Fruit fly (Drosophila melanogaster): ENCODE results near the gene Vps13D.

- TF ChIP-seq insv (optimal IDR thresholded peaks at IDR 0.05) (no peak), Sin3A (optimal IDR thresholded peaks at IDR 0.05) (no peak), Myc (optimal IDR thresholded peaks at IDR 0.05) (no peak), ttk (optimal IDR thresholded peaks at IDR 0.05) (no peak), psq (optimal IDR thresholded peaks at IDR 0.05) (no peak)
These were observed 27.6 kb upstream of the Vps13D start for dm6 chr3L:12727212-12727611.

Measured in Kc167 (cell line).